Comparison of ENCODE assay signal across 7 fruit fly cellular contexts in the genomic region with DNA sequence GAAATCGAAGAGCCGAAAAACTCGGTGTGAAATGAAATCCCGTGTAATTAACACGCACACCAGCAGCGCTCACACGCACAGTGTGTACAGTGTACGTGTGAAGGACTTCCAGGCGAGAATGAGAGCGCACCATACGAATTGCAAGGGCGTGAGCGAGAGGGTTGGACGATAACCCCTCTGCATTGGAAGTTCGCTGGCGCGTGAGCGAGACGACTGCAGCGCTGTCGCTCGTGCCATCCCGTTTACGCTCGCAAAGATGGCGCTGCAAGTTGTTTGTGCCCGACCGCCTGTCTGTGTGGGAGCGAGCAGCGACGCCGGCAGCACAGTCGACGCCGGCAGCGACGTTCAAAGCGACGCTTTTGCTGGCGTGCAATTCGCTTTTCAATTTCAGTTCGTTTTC.
A peak's percentile ranks its signal among the peaks of the same experiment; 100 is the strongest.
TF ChIP-seq lines count a peak whose summit lies in the region.

Gene Vsx1 (plus strand): TSS at position 388 of the 400 bp plus-strand sequence.

- TF ChIP-seq CTCF in S2 (optimal IDR thresholded peaks at IDR 0.05; lab: Kevin White, UChicago), result peak; percentile 53 to 77
- no peak for TF ChIP-seq CTCF in whole organism, embryonic (GFP tag; optimal IDR thresholded peaks at IDR 0.05; lab: Kevin White, UChicago)

TF ChIP-seq in whole organism, 6 proteins besides CTCF, POLR2A, EP300 and RAD21:
- TF ChIP-seq pan (optimal IDR thresholded peaks at IDR 0.05; lab: Kevin White, UChicago) (no peak), usp (GFP tag; optimal IDR thresholded peaks at IDR 0.05; lab: Kevin White, UChicago) (no peak), EcR (GFP tag; optimal IDR thresholded peaks at IDR 0.05; lab: Kevin White, UChicago) (no peak), psq (optimal IDR thresholded peaks at IDR 0.05; lab: Kevin White, UChicago) (no peak), CG8478 (optimal IDR thresholded peaks at IDR 0.05; lab: Kevin White, UChicago) (peak; percentile 96), Dll (optimal IDR thresholded peaks at IDR 0.05; lab: Kevin White, UChicago) (peak; percentile 9)

TF ChIP-seq in whole organism, adult, 20 proteins besides CTCF, POLR2A, EP300 and RAD21:
- peak; percentile 96 for TF ChIP-seq pad (GFP tag; optimal IDR thresholded peaks at IDR 0.05; lab: Kevin White, UChicago)
- TF ChIP-seq bab1 (GFP tag; optimal IDR thresholded peaks at IDR 0.05; lab: Kevin White, UChicago), result no peak
- TF ChIP-seq CG33017 (tag; optimal IDR thresholded peaks at IDR 0.05; lab: Kevin White, UChicago), result no peak

TF ChIP-seq in whole organism, embryonic, 481 proteins besides CTCF, POLR2A, EP300 and RAD21 (continues in another document):
- no peak for TF ChIP-seq Ada2b (GFP tag; IDR thresholded peaks at IDR 0.05; lab: Robert Waterston, UW)
- TF ChIP-seq chm (GFP tag; IDR thresholded peaks at IDR 0.05; lab: Robert Waterston, UW), result no peak
- TF ChIP-seq CG15479 (GFP tag; optimal IDR thresholded peaks at IDR 0.05; lab: Kevin White, UChicago), result peak; percentile 8
- TF ChIP-seq slp2 (GFP tag; optimal IDR thresholded peaks at IDR 0.05; lab: Kevin White, UChicago), result no peak
- no peak for TF ChIP-seq CG8388 (GFP tag; optimal IDR thresholded peaks at IDR 0.05; lab: Kevin White, UChicago)
- no peak for TF ChIP-seq gcm (GFP tag; optimal IDR thresholded peaks at IDR 0.05; lab: Kevin White, UChicago)
- no peak for TF ChIP-seq CG32532 (GFP tag; IDR thresholded peaks at IDR 0.05; lab: Robert Waterston, UW)
- no peak for TF ChIP-seq E2f1 (GFP tag; IDR thresholded peaks at IDR 0.05; lab: Robert Waterston, UW)
- TF ChIP-seq CG1602 (GFP tag; optimal IDR thresholded peaks at IDR 0.05; lab: Kevin White, UChicago), result no peak
- TF ChIP-seq her (GFP tag; optimal IDR thresholded peaks at IDR 0.05; lab: Kevin White, UChicago), result no peak
- TF ChIP-seq Nf-YC (tag; optimal IDR thresholded peaks at IDR 0.05; lab: Kevin White, UChicago), result peak; percentile 97
- no peak for TF ChIP-seq TFAM (GFP tag; optimal IDR thresholded peaks at IDR 0.05; lab: Kevin White, UChicago)
- TF ChIP-seq crol (GFP tag; IDR thresholded peaks at IDR 0.05; lab: Robert Waterston, UW), result peak; percentile 64
- TF ChIP-seq Oli (tag; optimal IDR thresholded peaks at IDR 0.05; lab: Kevin White, UChicago), result no peak
- peak in 1 of 2 experiments; percentile 2 for TF ChIP-seq Dfd (GFP tag; optimal IDR thresholded peaks at IDR 0.05; lab: Kevin White, UChicago)
- no peak for TF ChIP-seq pb (GFP tag; optimal IDR thresholded peaks at IDR 0.05; lab: Kevin White, UChicago)
- no peak for TF ChIP-seq CG1792 (GFP tag; optimal IDR thresholded peaks at IDR 0.05; lab: Kevin White, UChicago)
- TF ChIP-seq CG10321 (GFP tag; IDR thresholded peaks at IDR 0.05; lab: Robert Waterston, UW), result peak; percentile 98
- peak; percentile 99 for TF ChIP-seq Adf1 (GFP tag; IDR thresholded peaks at IDR 0.05; lab: Robert Waterston, UW)
- no peak for TF ChIP-seq CG13296 (GFP tag; optimal IDR thresholded peaks at IDR 0.05; lab: Kevin White, UChicago)

TF ChIP-seq in whole organism, prepupa, 60 proteins besides CTCF, POLR2A, EP300 and RAD21:
- TF ChIP-seq Blimp-1 (GFP tag; optimal IDR thresholded peaks at IDR 0.05; lab: Kevin White, UChicago) (no peak), Ets96B (tag; optimal IDR thresholded peaks at IDR 0.05; lab: Kevin White, UChicago) (no peak), Hr4 (GFP tag; optimal IDR thresholded peaks at IDR 0.05; lab: Kevin White, UChicago) (no peak), CG10669 (GFP tag; optimal IDR thresholded peaks at IDR 0.05; lab: Kevin White, UChicago) (no peak), svp (GFP tag; lab: Kevin White, UChicago) (peak; percentile 45), fkh (GFP tag; optimal IDR thresholded peaks at IDR 0.05; lab: Kevin White, UChicago) (peak; percentile 78), Hr39 (GFP tag; optimal IDR thresholded peaks at IDR 0.05; lab: Kevin White, UChicago) (no peak), OdsH (GFP tag; optimal IDR thresholded peaks at IDR 0.05; lab: Kevin White, UChicago) (no peak), fd85E (GFP tag; optimal IDR thresholded peaks at IDR 0.05; lab: Kevin White, UChicago) (no peak), CG1621 (tag; optimal IDR thresholded peaks at IDR 0.05; lab: Kevin White, UChicago) (no peak), cyc (GFP tag; optimal IDR thresholded peaks at IDR 0.05; lab: Kevin White, UChicago) (no peak)

TF ChIP-seq in whole organism, pupa, 21 proteins besides CTCF, POLR2A, EP300 and RAD21:
- TF ChIP-seq CG4496 (GFP tag; IDR thresholded peaks at IDR 0.05; lab: Robert Waterston, UW) (0 out of 3 replicates have a peak, but pooled peaks have one; percentile 40), Snoo (tag; optimal IDR thresholded peaks at IDR 0.05; lab: Kevin White, UChicago) (no peak)

TF ChIP-seq in whole organism, wandering third instar larva, 38 proteins besides CTCF, POLR2A, EP300 and RAD21:
- no peak for TF ChIP-seq h (GFP tag; optimal IDR thresholded peaks at IDR 0.05; lab: Kevin White, UChicago)
- TF ChIP-seq N (GFP tag; optimal IDR thresholded peaks at IDR 0.05; lab: Kevin White, UChicago), result peak; percentile 49
